Worm (Caenorhabditis elegans) whole organism, young adult: Measurements from ENCODE around the gene fbxb-81.

Experiments used
- B0261.1 ChIP-seq: sonication (generic microtip); optimal IDR thresholded peaks from 2 replicates; lab custom pipeline; 2016; ENCODE audit warnings: mild to moderate bottlenecking, missing genetic modification characterization, moderate library complexity, missing compliant biosample characterization
- B0336.3 ChIP-seq: fragments of 200-800 bp; sonication (Bioruptor generic); IDR thresholded peaks from 2 replicates; pipeline ENCODE4 v1.3.6; 2022; ENCODE audit warnings: missing genetic modification characterization, missing compliant biosample characterization
- D2030.7 ChIP-seq: fragments of 200-800 bp; sonication (Bioruptor generic); IDR thresholded peaks from 2 replicates; pipeline ENCODE4 v1.3.6; 2022; ENCODE audit warnings: missing genetic modification reagents, missing genetic modification characterization, missing compliant biosample characterization
- F33H1.4 ChIP-seq: fragments of 200-800 bp; sonication (Bioruptor generic); IDR thresholded peaks from 2 replicates; pipeline ENCODE4 v1.3.6; 2022; ENCODE audit warnings: missing genetic modification reagents, missing genetic modification characterization, missing compliant biosample characterization
- F52B5.7 ChIP-seq: sonication (generic microtip); optimal IDR thresholded peaks from 2 replicates; lab custom pipeline; 2016; ENCODE audit warnings: mild to moderate bottlenecking, missing genetic modification characterization, missing compliant biosample characterization
- Y56A3A.18 ChIP-seq: fragments of 200-800 bp; sonication (Bioruptor generic); IDR thresholded peaks from 2 replicates; pipeline ENCODE4 v1.3.6; 2022; ENCODE audit warnings: missing genetic modification reagents, missing genetic modification characterization, missing compliant biosample characterization
- akir-1 ChIP-seq: fragments of 200-800 bp; sonication (Bioruptor generic); optimal IDR thresholded peaks from 2 replicates; lab custom pipeline; 2018; ENCODE audit warnings: mild to moderate bottlenecking, missing genetic modification characterization, moderate library complexity, missing compliant biosample characterization
- athp-1 ChIP-seq: sonication (generic microtip); optimal IDR thresholded peaks from 2 replicates; lab custom pipeline; 2017; ENCODE audit warnings: mild to moderate bottlenecking, missing genetic modification characterization, missing compliant biosample characterization
- attf-3 ChIP-seq: fragments of 200-800 bp; sonication (Bioruptor generic); conservative IDR thresholded peaks from 2 replicates; pipeline ENCODE4 v1.3.6; 2022; ENCODE audit warnings: missing genetic modification reagents, missing genetic modification characterization, missing compliant biosample characterization
- attf-5 ChIP-seq: fragments of 200-800 bp; sonication (Bioruptor generic); optimal IDR thresholded peaks from 2 replicates; lab custom pipeline; 2018; ENCODE audit warnings: mild to moderate bottlenecking, missing genetic modification characterization, missing compliant biosample characterization
- attf-6 ChIP-seq: fragments of 200-800 bp; sonication (Bioruptor generic); IDR thresholded peaks from 2 replicates; pipeline ENCODE4 v1.3.6; 2022; ENCODE audit warnings: missing genetic modification reagents, missing genetic modification characterization, missing compliant biosample characterization
- bed-1 ChIP-seq: fragments of 200-800 bp; sonication (Bioruptor generic); IDR thresholded peaks from 2 replicates; pipeline ENCODE4 v1.3.6; 2022; ENCODE audit warnings: missing genetic modification reagents, missing genetic modification characterization, missing compliant biosample characterization
- cebp-1 ChIP-seq, 2 experiments: fragments of 200-800 bp in 1 of 2; sonication (Bioruptor generic) in 1 of 2; sonication (generic microtip) in 1 of 2; IDR thresholded peaks in 1 of 2; optimal IDR thresholded peaks in 1 of 2; 2 replicates each; pipeline versions ENCODE4 v1.3.6 to Lab custom; 2017 to 2022; ENCODE audit warnings: missing compliant biosample characterization in 2 of 2, missing genetic modification characterization in 2 of 2, mild to moderate bottlenecking in 1 of 2, missing genetic modification reagents in 1 of 2, moderate library complexity in 1 of 2
- ceh-58 ChIP-seq: fragments of 200-800 bp; sonication (Bioruptor generic); IDR thresholded peaks from 2 replicates; pipeline ENCODE4 v1.3.6; 2022; ENCODE audit warnings: missing genetic modification characterization, missing compliant biosample characterization
- dpl-1 ChIP-seq: fragments of 150-350 bp; optimal IDR thresholded peaks from 2 replicates; lab custom pipeline; 2014; ENCODE audit warnings: missing biosample characterization, missing genetic modification reagents, missing genetic modification characterization
- hlh-26 ChIP-seq: fragments of 200-800 bp; sonication (Bioruptor generic); conservative IDR thresholded peaks from 2 replicates; pipeline ENCODE4 v1.3.6; 2022; ENCODE audit warnings: missing genetic modification reagents, missing genetic modification characterization, missing compliant biosample characterization
- hmg-1.2 ChIP-seq: fragments of 200-800 bp; sonication (Bioruptor generic); IDR thresholded peaks from 2 replicates; pipeline ENCODE4 v1.3.6; 2022; ENCODE audit warnings: missing genetic modification reagents, missing genetic modification characterization, missing compliant biosample characterization
- lin-54 ChIP-seq: fragments of 200-800 bp; sonication (Bioruptor generic); optimal IDR thresholded peaks from 2 replicates; lab custom pipeline; 2018; ENCODE audit warnings: mild to moderate bottlenecking, missing genetic modification characterization, missing compliant biosample characterization
- lsy-27 ChIP-seq: sonication (generic microtip); optimal IDR thresholded peaks from 2 replicates; lab custom pipeline; 2017; ENCODE audit warnings: missing genetic modification characterization, mild to moderate bottlenecking, missing compliant biosample characterization, antibody characterized with exemption, missing genotype, borderline replicate concordance; ENCODE audit not compliant: insufficient read depth
- mcd-1 ChIP-seq: fragments of 200-800 bp; sonication (Bioruptor generic); IDR thresholded peaks from 2 replicates; pipeline ENCODE4 v1.3.6; 2022; ENCODE audit warnings: missing genetic modification reagents, missing genetic modification characterization, missing compliant biosample characterization
- mxl-1 ChIP-seq: sonication (generic microtip); optimal IDR thresholded peaks from 2 replicates; lab custom pipeline; 2016; ENCODE audit warnings: missing genetic modification characterization, missing compliant biosample characterization
- nfya-2 ChIP-seq: fragments of 200-800 bp; sonication (Bioruptor generic); IDR thresholded peaks from 2 replicates; pipeline ENCODE4 v1.3.6; 2022; ENCODE audit warnings: missing genetic modification reagents, missing genetic modification characterization, missing compliant biosample characterization
- nhr-27 ChIP-seq: fragments of 200-800 bp; sonication (Bioruptor generic); optimal IDR thresholded peaks from 2 replicates; lab custom pipeline; 2018; ENCODE audit warnings: mild to moderate bottlenecking, missing genetic modification characterization, moderate library complexity, missing compliant biosample characterization
- nhr-80 ChIP-seq: sonication (generic microtip); optimal IDR thresholded peaks from 2 replicates; lab custom pipeline; 2016; ENCODE audit warnings: missing genetic modification characterization, missing compliant biosample characterization
- pbrm-1 ChIP-seq: fragments of 200-800 bp; sonication (Bioruptor generic); IDR thresholded peaks from 2 replicates; pipeline ENCODE4 v1.3.6; 2022; ENCODE audit warnings: missing genetic modification reagents, missing genetic modification characterization, missing compliant biosample characterization
- rcor-1 ChIP-seq: fragments of 200-800 bp; sonication (Bioruptor generic); IDR thresholded peaks from 2 replicates; pipeline ENCODE4 v1.3.6; 2022; ENCODE audit warnings: missing genetic modification reagents, missing genetic modification characterization, missing compliant biosample characterization
- repo-1 ChIP-seq: sonication (generic microtip); optimal IDR thresholded peaks from 2 replicates; lab custom pipeline; 2017; ENCODE audit warnings: mild to moderate bottlenecking, missing genetic modification characterization, missing compliant biosample characterization
- snpc-1.1 ChIP-seq: sonication (generic microtip); optimal IDR thresholded peaks from 2 replicates; lab custom pipeline; 2017; ENCODE audit warnings: missing genetic modification characterization, mild to moderate bottlenecking, missing compliant biosample characterization, antibody characterized with exemption, moderate library complexity, missing genotype, missing genetic modification reagents; ENCODE audit not compliant: insufficient read depth
- snpc-4 ChIP-seq, 5 experiments: fragments of 150-350 bp in 1 of 5; sonication (generic microtip) in 4 of 5; optimal IDR thresholded peaks; 2 replicates each; lab custom pipeline; 2014 to 2018; ENCODE audit warnings: missing genetic modification characterization in 5 of 5, missing biosample characterization in 3 of 5, antibody characterized with exemption in 2 of 5, mild to moderate bottlenecking in 2 of 5, missing compliant biosample characterization in 2 of 5, missing genotype in 2 of 5, moderate library complexity in 2 of 5, missing genetic modification reagents in 1 of 5
- unc-62 ChIP-seq: fragments of 150-350 bp; optimal IDR thresholded peaks from 2 replicates; lab custom pipeline; 2014; ENCODE audit warnings: missing biosample characterization, missing genetic modification reagents, missing genetic modification characterization
- zfh-2 ChIP-seq: fragments of 200-800 bp; sonication (Bioruptor generic); conservative IDR thresholded peaks from 2 replicates; pipeline ENCODE4 v1.3.6; 2022; ENCODE audit warnings: missing genetic modification reagents, missing genetic modification characterization, missing compliant biosample characterization

Gene fbxb-81

DNA sequence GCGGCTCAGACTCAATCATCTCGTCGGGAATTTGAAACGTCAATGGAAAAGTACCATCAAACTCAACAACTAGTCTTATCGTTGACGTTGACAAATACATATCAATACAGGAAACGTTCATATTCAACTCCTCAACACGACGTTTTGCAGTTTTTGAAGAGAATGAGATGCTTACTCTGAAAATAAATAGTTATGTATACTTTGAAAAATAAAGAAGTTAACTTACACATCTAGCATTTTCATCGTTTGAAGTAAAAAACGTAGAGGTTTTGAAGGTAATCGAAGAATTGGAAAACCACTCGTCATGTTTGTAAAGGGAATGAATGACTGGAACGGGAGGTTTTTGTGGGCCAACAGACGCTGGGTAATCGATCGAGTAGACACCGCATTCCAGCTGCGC is at the start of gene fbxb-81:
TSS of gene fbxb-81 (minus strand) at position 314 of the 400 bp plus-strand sequence.
- no peak for TF ChIP-seq dpl-1 (GFP tag; lab: Kevin White, UChicago)
- TF ChIP-seq akir-1 (GFP tag; lab: Kevin White, UChicago): no peak
- TF ChIP-seq unc-62 (GFP tag; lab: Kevin White, UChicago): no peak
- no peak for TF ChIP-seq B0336.3 (GFP tag; lab: Robert Waterston, UW)
- no peak for TF ChIP-seq F33H1.4 (GFP tag; lab: Robert Waterston, UW)
- TF ChIP-seq hlh-26: no peak
- no peak for TF ChIP-seq bed-1 (GFP tag; lab: Robert Waterston, UW)
- no peak for TF ChIP-seq pbrm-1
- TF ChIP-seq ceh-58 (GFP tag; lab: Robert Waterston, UW): no peak
- no peak for TF ChIP-seq rcor-1
- TF ChIP-seq lin-54 (GFP tag; lab: Kevin White, UChicago): no peak

- TF ChIP-seq athp-1 (tag; lab: Kevin White, UChicago) (peak; percentile 54), B0261.1 (tag; lab: Kevin White, UChicago) (no peak)
Measured at ce11 chrIII:190686-191085, 49.7 kb upstream of the fbxb-81 start, which contains the start of gene cox-17. TSS of gene cox-17 (plus strand) at chrIII:190986.

ce11 chrIII:189280-189679 is 48.3 kb upstream of the fbxb-81 start:
- TF ChIP-seq mxl-1 (tag; lab: Kevin White, UChicago) (no peak), cebp-1 (GFP tag; IDR thresholded peaks at IDR 0.05; lab: Robert Waterston, UW) (no peak), cebp-1 (tag; optimal IDR thresholded peaks at IDR 0.05; lab: Kevin White, UChicago) (peak; percentile 79)

- TF ChIP-seq mcd-1 (GFP tag; lab: Robert Waterston, UW): no peak
- TF ChIP-seq F52B5.7 (tag; lab: Kevin White, UChicago): no peak
- TF ChIP-seq attf-3 (GFP tag; lab: Robert Waterston, UW): peak; percentile 95
- TF ChIP-seq repo-1: no peak
- TF ChIP-seq nhr-27 (tag; lab: Kevin White, UChicago): no peak
- peak; percentile 25 for TF ChIP-seq nhr-80 (tag; lab: Kevin White, UChicago)
- TF ChIP-seq nfya-2 (GFP tag; lab: Robert Waterston, UW): no peak
- peak; percentile 70 for TF ChIP-seq attf-5 (GFP tag; lab: Kevin White, UChicago)
- TF ChIP-seq cebp-1 (GFP tag; IDR thresholded peaks at IDR 0.05; lab: Robert Waterston, UW): no peak
- TF ChIP-seq cebp-1 (tag; optimal IDR thresholded peaks at IDR 0.05; lab: Kevin White, UChicago): peak; percentile 14
Measured at ce11 chrIII:188426-188888, 47.4 kb upstream of the fbxb-81 start, which contains the start of gene ubc-20. TSS of gene ubc-20 (plus strand) at chrIII:188838.

DNA sequence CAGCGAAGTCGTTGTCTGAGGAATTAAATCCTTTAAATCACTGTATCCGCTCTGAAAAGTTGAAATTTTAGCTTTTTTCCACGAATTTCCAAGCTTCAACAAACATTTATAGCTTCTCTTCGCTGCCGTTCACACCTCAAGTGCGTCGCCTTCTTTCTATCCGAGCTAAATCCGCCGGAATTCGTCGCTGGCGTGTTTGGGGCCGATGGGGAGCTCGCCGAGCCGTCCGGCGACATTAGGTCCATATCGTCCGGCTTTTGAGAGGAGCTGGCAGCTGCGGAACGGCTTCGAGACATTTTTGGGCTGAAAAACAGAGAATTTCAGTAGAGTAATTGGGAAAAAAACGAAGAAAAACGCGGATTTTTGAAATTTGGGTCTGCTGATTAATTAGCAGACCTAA is 46.8 kb upstream of the fbxb-81 start, which contains the start of gene mxl-2:
TSS of gene mxl-2 (minus strand) at position 303 of the 400 bp plus-strand sequence.
- no peak for TF ChIP-seq lsy-27 (tag; lab: Kevin White, UChicago)
- TF ChIP-seq zfh-2 (GFP tag; lab: Robert Waterston, UW): peak; percentile 68
- TF ChIP-seq, all 124 proteins: peak for 1

ce11 chrIII:185909-186308 is 44.9 kb upstream of the fbxb-81 start:
- TF ChIP-seq snpc-4 (GFP tag; optimal IDR thresholded peaks at IDR 0.05; lab: Kevin White, UChicago) (peak; percentile 32), snpc-4 (tag; optimal IDR thresholded peaks at IDR 0.05; lab: Kevin White, UChicago) (peak in 2 of 4 experiments; percentile 87 to 90), snpc-1.1 (tag; lab: Kevin White, UChicago) (peak; percentile 75), attf-6 (GFP tag; lab: Robert Waterston, UW) (peak; percentile 53; the same call in 1 of the 2 replicates), B0336.3 (GFP tag; lab: Robert Waterston, UW) (0 out of 2 replicates have a peak, but pooled peaks have one; percentile 31), D2030.7 (GFP tag; lab: Robert Waterston, UW) (0 out of 2 replicates have a peak, but pooled peaks have one; percentile 13), Y56A3A.18 (0 out of 2 replicates have a peak, but pooled peaks have one; percentile 8), hmg-1.2 (peak; percentile 49), pbrm-1 (0 out of 2 replicates have a peak, but pooled peaks have one; percentile 32)
